Fruit fly (Drosophila melanogaster) whole organism, adult: ENCODE measurements around the gene Nelf-E.

Experiments
- CG12768 ChIP-seq: fragments of 200-800 bp; sonication (Bioruptor generic); optimal IDR thresholded peaks from 2 replicates; lab custom pipeline; 2017; ENCODE audit warnings: missing biosample characterization, missing genetic modification characterization, mild to moderate bottlenecking, moderate library complexity, missing genetic modification reagents
- CG1620 ChIP-seq: fragments of 200-800 bp; sonication (Bioruptor generic); optimal IDR thresholded peaks from 2 replicates; lab custom pipeline; 2016; ENCODE audit warnings: missing biosample characterization, missing genetic modification characterization
- CG5204 ChIP-seq: fragments of 200-800 bp; sonication (Bioruptor generic); optimal IDR thresholded peaks from 2 replicates; lab custom pipeline; 2016; ENCODE audit warnings: missing biosample characterization, missing genetic modification characterization
- Crg-1 ChIP-seq: fragments of 200-800 bp; sonication (Bioruptor generic); optimal IDR thresholded peaks from 2 replicates; lab custom pipeline; 2016; ENCODE audit warnings: missing biosample characterization, missing genetic modification characterization
- kay ChIP-seq: fragments of 200-800 bp; sonication (Bioruptor generic); peaks from one replicate; lab custom pipeline; 2016; ENCODE audit warnings: missing biosample characterization, missing genetic modification characterization, borderline replicate concordance
- toe ChIP-seq: fragments of 200-800 bp; sonication (Bioruptor generic); optimal IDR thresholded peaks from 2 replicates; lab custom pipeline; 2016; ENCODE audit warnings: missing biosample characterization, missing genetic modification characterization

DNA sequence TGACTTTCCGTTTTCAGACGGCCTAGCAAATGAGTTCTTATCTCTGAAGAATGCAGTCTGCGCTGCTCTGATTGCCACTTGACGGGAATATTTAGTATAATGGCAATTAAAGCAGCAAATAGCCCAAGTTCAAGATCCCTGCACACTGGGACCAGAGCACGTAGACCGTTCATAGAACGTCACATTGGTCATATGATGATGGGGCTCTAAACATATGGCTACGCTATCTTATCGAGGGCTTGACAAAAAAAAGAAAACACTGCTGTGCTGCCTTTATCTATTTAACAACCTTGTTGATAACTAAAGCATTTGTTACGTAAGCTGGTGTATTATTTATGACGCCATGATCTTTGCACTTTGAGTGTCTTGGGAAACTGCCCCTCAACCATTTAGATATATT is 19.9 kb downstream of the Nelf-E start:
- TF ChIP-seq CG1620 (GFP tag; lab: Kevin White, UChicago): no peak
- TF ChIP-seq Crg-1: no peak
- peak; percentile 88 for TF ChIP-seq kay
- no peak for TF ChIP-seq CG12768
- no peak for TF ChIP-seq toe (GFP tag; lab: Kevin White, UChicago)
- TF ChIP-seq CG5204 (GFP tag; lab: Kevin White, UChicago): peak; percentile 47
